Fruit fly (Drosophila melanogaster): Measurements from ENCODE around the gene drongo.

dm6 chr2L:869497-870040, 18.7 kb upstream of the drongo start, which contains the start of gene dbe:
- TF ChIP-seq Sin3A (optimal IDR thresholded peaks at IDR 0.05) = no peak
- no peak for TF ChIP-seq insv (optimal IDR thresholded peaks at IDR 0.05)
